Fruit fly (Drosophila melanogaster) whole organism, larva: Measurements from ENCODE around the gene tmod.

Experiments used
- noc ChIP-seq: fragments of 200-800 bp; sonication (Bioruptor generic); optimal IDR thresholded peaks from 3 replicates; lab custom pipeline; 2019; ENCODE audit warnings: missing biosample characterization, mild to moderate bottlenecking, missing genetic modification characterization, moderate library complexity

tmod gene

DNA sequence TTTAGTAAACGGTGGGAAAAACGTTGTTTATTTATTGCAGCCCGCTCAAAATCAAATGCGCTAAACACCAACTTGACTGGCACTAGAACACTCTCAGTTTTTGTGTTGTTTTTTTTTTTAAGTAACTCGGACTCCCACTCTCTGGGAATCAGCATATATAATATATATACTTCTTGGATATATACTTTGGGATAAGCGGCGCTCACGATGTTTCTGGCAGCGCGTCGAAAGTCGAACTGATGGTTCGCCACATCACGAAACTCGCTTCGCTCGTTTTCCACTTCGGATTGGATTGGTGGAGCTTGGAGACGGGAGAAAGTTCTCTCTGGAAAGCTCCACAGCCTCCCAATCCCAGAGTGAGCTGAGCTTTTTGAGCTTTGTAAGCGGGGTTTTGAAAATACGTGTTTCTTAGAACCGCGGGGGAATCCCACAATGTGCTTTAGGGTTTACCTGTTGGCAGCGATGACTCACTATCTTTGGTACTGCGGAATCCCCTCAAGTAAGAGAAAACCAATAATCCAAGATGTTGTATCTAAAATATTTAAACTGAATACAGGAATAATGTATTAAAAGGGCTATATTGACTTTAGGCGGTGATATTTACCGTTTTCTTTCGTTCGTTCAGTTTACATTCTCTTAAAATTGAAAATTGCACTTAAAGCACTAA, 5.5 kb upstream of the tmod start, which contains the start of gene jdp:
jdp (minus strand) TSS at position 239 of the 667 bp plus-strand sequence.
- no peak for TF ChIP-seq noc (tag; lab: Kevin White, UChicago)

DNA sequence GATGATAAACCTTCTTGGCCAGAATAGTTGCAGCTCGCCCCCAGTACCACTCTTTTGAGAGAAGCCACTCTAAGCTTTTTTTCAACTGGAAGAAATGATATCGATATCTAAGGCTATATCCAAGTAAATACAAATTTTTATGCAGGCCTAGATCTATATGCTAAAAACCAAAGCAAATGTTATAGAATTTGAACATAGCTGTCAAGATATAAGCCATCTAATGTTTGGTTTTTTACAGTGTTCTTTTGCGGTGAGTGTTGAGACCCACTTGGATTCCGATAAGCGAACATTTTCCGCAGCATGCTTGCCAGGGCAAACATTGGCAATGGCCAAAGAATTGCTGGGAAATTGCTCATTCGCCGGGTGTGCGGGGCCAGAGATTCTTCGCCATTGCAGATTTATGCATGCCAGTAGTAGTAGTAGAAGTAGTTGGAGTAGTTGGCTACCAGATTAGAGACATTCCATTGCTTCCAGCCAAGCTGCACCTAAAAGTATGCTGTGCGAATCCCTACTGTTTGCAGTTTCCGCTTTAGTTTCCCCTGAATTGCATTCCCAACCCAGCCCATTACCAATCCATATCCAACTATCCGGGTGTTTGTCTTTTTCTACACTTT, 3.6 kb upstream of the tmod start:
- no peak for TF ChIP-seq noc (tag; lab: Kevin White, UChicago)

DNA sequence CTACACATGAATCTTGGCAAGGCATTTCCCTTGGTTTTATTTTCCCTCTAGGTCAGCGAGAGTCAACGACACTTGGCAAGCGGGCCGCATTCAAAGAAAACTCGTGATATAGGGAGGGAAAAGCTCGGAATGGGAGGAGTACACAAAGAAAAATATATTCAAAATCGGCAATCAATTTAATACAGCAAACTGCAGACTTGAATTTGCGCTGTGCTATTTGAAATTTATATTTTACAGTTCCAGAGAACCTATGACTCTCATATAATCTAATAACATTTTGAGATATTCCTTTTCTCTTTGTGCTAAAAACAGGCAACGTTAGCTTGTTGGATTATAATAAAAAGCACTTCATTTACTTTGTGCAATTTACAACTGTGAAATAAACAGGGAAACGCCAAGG, 2.8 kb upstream of the tmod start:
- TF ChIP-seq noc (tag; lab: Kevin White, UChicago), result no peak

DNA sequence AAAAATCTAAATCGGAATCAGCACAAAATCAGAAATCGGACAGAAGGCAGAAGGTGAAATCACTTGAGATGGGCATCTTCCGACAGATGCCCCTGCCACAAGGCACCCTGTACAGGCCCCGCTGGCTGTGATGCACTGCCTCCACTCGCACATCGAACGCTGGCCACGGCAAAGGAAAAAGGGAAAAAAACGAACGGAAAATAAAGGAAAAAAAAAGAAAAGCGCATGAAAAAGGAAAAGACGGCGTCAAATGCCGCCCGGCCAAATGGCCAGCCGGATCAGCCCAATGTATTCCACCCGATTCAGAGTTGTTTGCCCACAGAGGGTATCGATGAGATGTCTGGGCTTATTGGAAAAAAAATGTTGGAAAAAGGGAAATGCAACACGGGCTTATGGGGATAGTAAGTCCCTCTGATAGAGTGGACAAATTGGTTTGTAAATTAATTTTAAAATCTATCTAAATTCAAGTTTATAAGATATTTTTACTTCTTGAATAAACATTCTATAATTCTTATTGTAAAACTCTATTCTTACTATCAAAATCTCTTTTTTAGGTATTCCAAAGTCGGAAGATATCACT, 1.2 kb upstream of the tmod start:
- TF ChIP-seq noc (tag; lab: Kevin White, UChicago), result no peak

DNA sequence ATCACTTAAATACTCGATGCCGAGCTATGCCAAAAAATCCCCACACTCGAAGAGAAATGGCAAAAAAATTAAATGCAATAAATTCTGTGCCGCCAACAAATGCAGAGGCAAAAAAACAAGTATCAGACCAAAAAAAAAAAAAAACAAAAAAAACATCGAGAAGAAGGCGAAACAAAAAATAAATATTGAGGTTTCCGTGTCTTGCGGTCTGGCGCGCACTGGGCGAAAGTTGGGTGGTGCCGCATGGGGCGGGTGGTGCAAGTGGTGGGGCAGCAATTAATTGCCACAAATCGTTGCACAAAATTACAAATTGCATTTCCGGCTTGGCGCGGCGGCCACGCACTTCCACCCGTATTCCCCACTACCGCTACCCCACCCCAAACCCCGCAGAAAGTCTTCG, 2.0 kb downstream of the tmod start:
- TF ChIP-seq noc (tag; lab: Kevin White, UChicago), result no peak

- TF ChIP-seq noc (tag; lab: Kevin White, UChicago), result no peak
These were observed 4.0 kb downstream of the tmod start for dm6 chr3R:30536432-30536831.

DNA sequence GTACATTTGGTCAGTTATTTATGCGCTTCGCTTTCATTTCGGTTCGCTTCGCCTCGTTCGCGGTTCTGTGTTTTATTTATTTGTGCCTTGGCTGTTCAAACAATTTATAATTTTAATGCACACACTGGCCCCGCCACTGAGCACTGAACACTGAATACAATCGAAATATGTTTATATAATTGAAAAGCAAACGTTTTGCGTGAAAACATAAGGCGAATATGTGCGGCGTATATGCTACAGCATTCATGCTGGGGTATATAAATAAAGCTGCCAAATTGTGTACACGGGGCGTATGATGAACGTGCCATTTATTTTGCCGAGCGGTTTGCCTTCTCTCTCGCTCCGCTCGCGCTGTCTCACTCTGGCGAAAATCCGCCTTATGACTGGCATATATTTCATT, 4.5 kb downstream of the tmod start:
- peak; percentile 27 for TF ChIP-seq noc (tag; lab: Kevin White, UChicago)

dm6 chr3R:30540196-30540595, 7.8 kb downstream of the tmod start:
- TF ChIP-seq noc (tag; lab: Kevin White, UChicago), result peak; percentile 74

DNA sequence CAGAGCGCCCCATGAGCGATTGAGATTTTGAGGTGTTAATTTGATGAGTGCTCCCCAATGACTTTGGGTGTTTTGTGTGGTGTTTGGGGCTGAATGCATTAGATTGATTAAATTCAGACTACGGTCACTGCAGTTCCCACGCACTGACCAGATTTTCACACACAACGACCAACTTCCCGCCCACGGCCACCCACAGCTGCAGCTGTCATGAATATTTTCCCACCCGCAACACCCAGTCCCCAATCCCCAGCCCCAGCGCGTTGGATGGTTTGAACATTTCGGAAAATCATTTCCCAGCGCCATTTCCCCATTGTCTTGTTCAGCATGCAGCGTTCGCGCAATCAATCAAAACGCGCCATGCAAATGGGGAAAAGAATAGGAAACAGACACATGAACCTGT, 9.1 kb downstream of the tmod start:
- TF ChIP-seq noc (tag; lab: Kevin White, UChicago), result no peak

DNA sequence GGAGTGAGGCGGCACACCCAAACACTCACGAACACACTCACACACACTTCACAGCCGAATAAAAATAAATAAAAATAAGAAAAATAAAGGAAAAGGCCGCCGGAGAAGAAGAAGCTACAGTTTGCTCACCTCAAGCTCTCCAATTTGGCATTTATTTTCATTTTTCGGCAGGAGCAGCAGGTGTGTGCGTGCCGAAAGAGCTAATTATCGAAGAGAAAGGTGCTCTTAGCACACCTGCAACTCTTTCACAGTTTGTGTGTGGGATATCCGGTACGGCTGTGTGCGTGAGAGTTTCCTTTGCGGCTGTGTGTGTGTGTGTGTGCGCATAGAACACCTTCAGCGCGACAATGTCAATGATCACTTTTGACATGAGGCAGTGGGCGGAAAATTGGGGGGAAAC, 12.6 kb downstream of the tmod start:
- TF ChIP-seq noc (tag; lab: Kevin White, UChicago), result no peak

DNA sequence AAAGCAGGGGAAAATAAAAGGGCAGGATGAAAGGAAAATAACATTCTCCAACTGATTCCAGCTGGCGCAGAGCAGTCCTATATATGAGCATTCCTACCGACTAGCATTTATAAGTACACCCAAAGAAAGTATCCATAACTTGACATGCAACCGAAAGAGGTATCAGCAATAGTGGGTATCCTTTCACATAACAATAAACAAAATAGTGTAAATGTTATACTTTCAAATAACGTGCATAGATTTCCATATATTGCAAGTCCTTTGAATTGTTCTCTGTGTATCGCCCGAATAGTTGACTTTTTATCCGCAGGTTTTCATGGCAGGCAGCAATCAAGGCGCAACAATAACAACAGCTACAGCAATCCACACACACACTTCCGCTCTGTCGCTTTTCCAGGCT, 17.6 kb downstream of the tmod start:
- TF ChIP-seq noc (tag; lab: Kevin White, UChicago), result no peak

DNA sequence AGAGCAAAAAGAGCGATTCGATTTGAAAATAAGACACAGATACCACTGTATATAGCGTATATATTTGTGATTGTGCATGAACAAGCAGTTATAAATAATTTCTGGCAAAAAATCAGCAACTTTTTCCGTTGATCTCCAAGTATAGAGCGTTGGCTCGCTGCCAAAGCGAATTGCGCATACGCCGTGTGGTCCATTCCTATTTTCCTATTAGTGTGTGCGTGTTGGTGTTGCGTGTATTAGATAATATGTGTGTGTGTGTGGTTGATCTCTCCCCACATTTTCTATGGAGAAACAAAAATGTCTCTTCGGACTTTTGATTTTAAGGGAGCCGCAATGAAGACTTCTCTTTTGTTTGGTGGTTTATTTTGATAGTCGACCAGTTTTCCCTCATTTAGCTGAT, 20.1 kb downstream of the tmod start:
- TF ChIP-seq noc (tag; lab: Kevin White, UChicago), result no peak

- TF ChIP-seq noc (tag; lab: Kevin White, UChicago), result no peak
These were observed 27.7 kb downstream of the tmod start, which contains the start of gene CG34155 for dm6 chr3R:30560070-30560469. CG34155 (minus strand) TSS chr3R:30560199.

- no peak for TF ChIP-seq noc (tag; lab: Kevin White, UChicago)
These were observed 28.8 kb downstream of the tmod start for dm6 chr3R:30561207-30561606.

dm6 chr3R:30562733-30563259, 30.4 kb downstream of the tmod start:
- no peak for TF ChIP-seq noc (tag; lab: Kevin White, UChicago)

DNA sequence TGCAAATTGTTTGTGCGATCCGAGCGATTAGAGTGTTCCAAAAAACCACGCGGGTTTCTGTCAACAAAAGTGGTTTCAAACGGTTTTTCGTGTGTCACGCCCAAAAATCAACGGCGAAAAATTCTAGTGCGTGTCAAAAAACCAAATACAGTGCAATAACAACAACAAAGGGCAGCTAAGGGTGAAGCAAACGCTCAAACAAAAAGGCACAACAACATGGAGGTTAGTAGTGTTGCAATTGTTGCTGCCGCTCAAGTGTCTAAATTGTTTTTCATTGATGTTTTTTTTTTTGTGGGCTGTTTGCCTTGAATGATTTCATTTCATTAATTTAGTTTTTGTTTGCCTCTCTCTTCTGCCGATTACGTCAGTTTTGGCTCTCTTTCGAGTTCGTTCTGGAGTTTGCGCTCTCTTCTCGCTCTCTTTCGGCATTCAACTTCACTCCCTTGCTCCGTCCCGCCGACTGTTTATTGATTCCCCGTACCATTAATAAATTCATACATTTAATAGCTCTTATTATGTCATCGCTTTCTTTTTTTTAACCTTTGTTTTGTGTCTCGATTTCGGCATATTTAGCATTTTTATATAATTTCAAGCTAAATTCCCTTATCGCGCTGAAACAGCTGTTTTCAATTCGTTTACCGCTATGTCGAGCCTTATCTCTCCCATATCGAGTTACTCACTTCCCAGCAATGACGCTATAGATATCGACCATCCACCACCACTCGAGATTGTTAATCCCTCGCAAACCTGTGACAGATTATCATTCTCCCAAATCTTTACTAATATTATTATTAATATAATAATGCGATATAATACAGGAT, 31.1 kb downstream of the tmod start:
- TF ChIP-seq noc (tag; lab: Kevin White, UChicago), result no peak
